Fruit fly (Drosophila melanogaster) Kc167 (cell line): ENCODE measurements around the gene CG33096.

ENCODE experiments used
- Sin3A ChIP-seq: fragments of >200 bp; optimal IDR thresholded peaks from 2 replicates; lab custom pipeline; 2018; ENCODE audit warnings: missing external identifiers
- psq ChIP-seq: fragments of >200 bp; optimal IDR thresholded peaks from 2 replicates; lab custom pipeline; 2017; ENCODE audit warnings: missing external identifiers

- TF ChIP-seq psq (no peak), Sin3A (lab: Kevin White, UChicago) (no peak)
Observed at dm6 chr3R:25064907-25065841, 32.3 kb upstream of the CG33096 start, which contains the start of the genes veli and PQBP1.
